Worm (Caenorhabditis elegans) whole organism, L1 larva: ENCODE data around the gene grl-25.

Experiments used
- aly-2 ChIP-seq: fragments of 150-350 bp; optimal IDR thresholded peaks from 2 replicates; lab custom pipeline; 2014; ENCODE audit warnings: missing biosample characterization, missing genetic modification characterization
- elt-3 ChIP-seq, 6 experiments: fragments of 150-350 bp in 1 of 6; sonication (generic microtip); optimal IDR thresholded peaks; 2 replicates each; lab custom pipeline; 2017 to 2018; ENCODE audit warnings: missing biosample characterization in 6 of 6, missing genetic modification characterization in 6 of 6, inconsistent platforms in 1 of 6
- fkh-10 ChIP-seq: sonication (generic microtip); optimal IDR thresholded peaks from 2 replicates; lab custom pipeline; 2017; ENCODE audit warnings: missing biosample characterization, missing genetic modification reagents, missing genetic modification characterization
- lsy-2 ChIP-seq, 2 experiments: fragments of 150-350 bp; optimal IDR thresholded peaks; 2 replicates each; lab custom pipeline; 2014; ENCODE audit warnings: missing biosample characterization in 2 of 2, missing genetic modification characterization in 2 of 2
- nhr-20 ChIP-seq: sonication (generic microtip); optimal IDR thresholded peaks from 2 replicates; lab custom pipeline; 2016; ENCODE audit warnings: mild to moderate bottlenecking, missing genetic modification characterization, missing compliant biosample characterization
- nhr-237 ChIP-seq: fragments of 150-350 bp; optimal IDR thresholded peaks from 2 replicates; lab custom pipeline; 2014; ENCODE audit warnings: missing biosample characterization, missing genetic modification characterization
- pax-3 ChIP-seq: fragments of 200-800 bp; sonication (Bioruptor generic); optimal IDR thresholded peaks from 2 replicates; lab custom pipeline; 2018; ENCODE audit warnings: mild to moderate bottlenecking, missing genetic modification characterization, moderate library complexity, missing compliant biosample characterization
- rnt-1 ChIP-seq: sonication (generic microtip); optimal IDR thresholded peaks from 2 replicates; lab custom pipeline; 2016; ENCODE audit warnings: mild to moderate bottlenecking, missing genetic modification characterization, moderate library complexity, missing compliant biosample characterization
- snpc-4 ChIP-seq: fragments of 150-350 bp; optimal IDR thresholded peaks from 2 replicates; lab custom pipeline; 2014; ENCODE audit warnings: missing biosample characterization, missing genetic modification characterization
- unc-86 ChIP-seq: sonication (generic microtip); optimal IDR thresholded peaks from 2 replicates; lab custom pipeline; 2016; ENCODE audit warnings: missing genetic modification characterization, missing compliant biosample characterization
- ztf-11 ChIP-seq, 2 experiments: sonication (generic microtip); optimal IDR thresholded peaks; 2 replicates each; lab custom pipeline; 2016 to 2017; ENCODE audit warnings: missing genetic modification characterization in 2 of 2, missing biosample characterization in 1 of 2, missing compliant biosample characterization in 1 of 2

- no peak for TF ChIP-seq ztf-11 (tag; optimal IDR thresholded peaks at IDR 0.05; lab: Kevin White, UChicago)
- no peak for TF ChIP-seq snpc-4
- TF ChIP-seq elt-3 (tag; optimal IDR thresholded peaks at IDR 0.05; lab: Kevin White, UChicago), result peak in 3 of 6 experiments; percentile 38 to 69 (median 51)
- no peak for TF ChIP-seq rnt-1 (tag; lab: Kevin White, UChicago)
- no peak for TF ChIP-seq lsy-2 (tag; optimal IDR thresholded peaks at IDR 0.05; lab: Kevin White, UChicago)
- peak; percentile 52 for TF ChIP-seq unc-86 (tag; lab: Kevin White, UChicago)
- TF ChIP-seq aly-2 (tag; lab: Kevin White, UChicago), result no peak
- no peak for TF ChIP-seq nhr-20 (tag; lab: Kevin White, UChicago)
- no peak for TF ChIP-seq fkh-10 (GFP tag; lab: Kevin White, UChicago)
- no peak for TF ChIP-seq nhr-237 (tag; lab: Kevin White, UChicago)
- no peak for TF ChIP-seq pax-3 (tag; lab: Kevin White, UChicago)
Observed at ce11 chrIII:8983135-8983534, 21.0 kb downstream of the grl-25 start.
